Worm (Caenorhabditis elegans) whole organism, young adult: Measurements from ENCODE around the gene F47B8.18.

Experiments used
- B0336.3 ChIP-seq: fragments of 200-800 bp; sonication (Bioruptor generic); IDR thresholded peaks from 2 replicates; pipeline ENCODE4 v1.3.6; 2022; ENCODE audit warnings: missing genetic modification characterization, missing compliant biosample characterization
- F10E7.11 ChIP-seq: sonication (generic microtip); optimal IDR thresholded peaks from 2 replicates; lab custom pipeline; 2017; ENCODE audit warnings: mild to moderate bottlenecking, missing genetic modification characterization, moderate library complexity, missing compliant biosample characterization
- F22D6.2 ChIP-seq: sonication (generic microtip); optimal IDR thresholded peaks from 2 replicates; lab custom pipeline; 2016; ENCODE audit warnings: mild to moderate bottlenecking, missing genetic modification characterization, missing compliant biosample characterization
- F57A8.1 ChIP-seq: fragments of 200-800 bp; sonication (Bioruptor generic); optimal IDR thresholded peaks from 2 replicates; lab custom pipeline; 2018; ENCODE audit warnings: mild to moderate bottlenecking, missing genetic modification characterization, moderate library complexity, missing compliant biosample characterization
- K12H6.12 ChIP-seq: fragments of 200-800 bp; sonication (Bioruptor generic); optimal IDR thresholded peaks from 2 replicates; lab custom pipeline; 2018; ENCODE audit warnings: mild to moderate bottlenecking, missing genetic modification characterization, missing compliant biosample characterization
- Y53G8AR.9 ChIP-seq: fragments of 200-800 bp; sonication (Bioruptor generic); conservative IDR thresholded peaks from 2 replicates; pipeline ENCODE4 v1.3.6; 2022; ENCODE audit warnings: missing genetic modification reagents, missing genetic modification characterization, missing compliant biosample characterization
- Y56A3A.18 ChIP-seq: fragments of 200-800 bp; sonication (Bioruptor generic); IDR thresholded peaks from 2 replicates; pipeline ENCODE4 v1.3.6; 2022; ENCODE audit warnings: missing genetic modification reagents, missing genetic modification characterization, missing compliant biosample characterization
- aptf-2 ChIP-seq: fragments of 200-800 bp; sonication (Bioruptor generic); conservative IDR thresholded peaks from 2 replicates; pipeline ENCODE4 v1.3.6; 2022; ENCODE audit warnings: missing genetic modification reagents, missing genetic modification characterization, missing compliant biosample characterization
- aptf-3 ChIP-seq: fragments of 200-800 bp; sonication (Bioruptor generic); IDR thresholded peaks from 2 replicates; pipeline ENCODE4 v1.3.6; 2022; ENCODE audit warnings: missing genetic modification characterization, missing compliant biosample characterization
- atf-7 ChIP-seq: sonication (generic microtip); optimal IDR thresholded peaks from 2 replicates; lab custom pipeline; 2017; ENCODE audit warnings: mild to moderate bottlenecking, missing genetic modification characterization, missing compliant biosample characterization
- athp-1 ChIP-seq: sonication (generic microtip); optimal IDR thresholded peaks from 2 replicates; lab custom pipeline; 2017; ENCODE audit warnings: mild to moderate bottlenecking, missing genetic modification characterization, missing compliant biosample characterization
- attf-3 ChIP-seq: fragments of 200-800 bp; sonication (Bioruptor generic); conservative IDR thresholded peaks from 2 replicates; pipeline ENCODE4 v1.3.6; 2022; ENCODE audit warnings: missing genetic modification reagents, missing genetic modification characterization, missing compliant biosample characterization
- cebp-2 ChIP-seq: fragments of 200-800 bp; sonication (Bioruptor generic); IDR thresholded peaks from 2 replicates; pipeline ENCODE4 v1.3.6; 2022; ENCODE audit warnings: missing genetic modification characterization, missing compliant biosample characterization
- ceh-27 ChIP-seq: fragments of 200-800 bp; sonication (Bioruptor generic); optimal IDR thresholded peaks from 2 replicates; lab custom pipeline; 2018; ENCODE audit warnings: mild to moderate bottlenecking, missing genetic modification characterization, moderate library complexity, missing compliant biosample characterization
- ceh-91 ChIP-seq: fragments of 200-800 bp; sonication (Bioruptor generic); IDR thresholded peaks from 2 replicates; pipeline ENCODE4 v1.3.6; 2022; ENCODE audit warnings: missing genetic modification reagents, missing genetic modification characterization, missing compliant biosample characterization
- chd-7 ChIP-seq: sonication (generic microtip); optimal IDR thresholded peaks from 2 replicates; lab custom pipeline; 2016; ENCODE audit warnings: mild to moderate bottlenecking, missing genetic modification characterization, moderate library complexity, missing compliant biosample characterization
- dox-1 ChIP-seq: fragments of 200-800 bp; sonication (Bioruptor generic); IDR thresholded peaks from 2 replicates; pipeline ENCODE4 v1.3.6; 2022; ENCODE audit warnings: missing genetic modification reagents, missing genetic modification characterization, missing compliant biosample characterization
- fkh-3 ChIP-seq: sonication (generic microtip); optimal IDR thresholded peaks from 2 replicates; lab custom pipeline; 2016; ENCODE audit warnings: mild to moderate bottlenecking, missing genetic modification characterization, missing compliant biosample characterization
- gei-17 ChIP-seq: fragments of 200-800 bp; sonication (Bioruptor generic); optimal IDR thresholded peaks from 2 replicates; lab custom pipeline; 2018; ENCODE audit warnings: mild to moderate bottlenecking, missing genetic modification characterization, missing compliant biosample characterization
- him-1 ChIP-seq: sonication (generic microtip); optimal IDR thresholded peaks from 2 replicates; lab custom pipeline; 2016; ENCODE audit warnings: missing genotype, missing genetic modification reagents, missing genetic modification characterization, missing compliant biosample characterization
- hlh-12 ChIP-seq: sonication (generic microtip); optimal IDR thresholded peaks from 2 replicates; lab custom pipeline; 2016; ENCODE audit warnings: missing genetic modification characterization, missing compliant biosample characterization
- hmg-1.2 ChIP-seq: fragments of 200-800 bp; sonication (Bioruptor generic); IDR thresholded peaks from 2 replicates; pipeline ENCODE4 v1.3.6; 2022; ENCODE audit warnings: missing genetic modification reagents, missing genetic modification characterization, missing compliant biosample characterization
- hmg-20 ChIP-seq: fragments of 200-800 bp; sonication (Bioruptor generic); IDR thresholded peaks from 2 replicates; pipeline ENCODE4 v1.3.6; 2022; ENCODE audit warnings: missing genetic modification reagents, missing genetic modification characterization, missing compliant biosample characterization
- hsf-1 ChIP-seq: fragments of 200-800 bp; sonication (Bioruptor generic); IDR thresholded peaks from 2 replicates; pipeline ENCODE4 v1.3.6; 2022; ENCODE audit warnings: missing genetic modification reagents, missing genetic modification characterization, missing compliant biosample characterization
- lag-1 ChIP-seq: fragments of 200-800 bp; sonication (Bioruptor generic); IDR thresholded peaks from 2 replicates; pipeline ENCODE4 v1.3.6; 2022; ENCODE audit warnings: missing genetic modification reagents, missing genetic modification characterization, missing compliant biosample characterization
- let-607 ChIP-seq, 2 experiments: fragments of 200-800 bp in 1 of 2; sonication (Bioruptor generic) in 1 of 2; sonication (generic microtip) in 1 of 2; optimal IDR thresholded peaks; 2 replicates each; lab custom pipeline; 2016 to 2018; ENCODE audit warnings: mild to moderate bottlenecking in 2 of 2, missing compliant biosample characterization in 2 of 2, missing genetic modification characterization in 2 of 2, moderate library complexity in 2 of 2, missing genotype in 1 of 2
- lin-35 ChIP-seq, 3 experiments: fragments of 150-350 bp in 2 of 3; sonication (generic microtip) in 1 of 3; optimal IDR thresholded peaks; 2 replicates each; lab custom pipeline; 2014 to 2018; ENCODE audit warnings: missing biosample characterization in 3 of 3, missing genetic modification characterization in 3 of 3, missing genetic modification reagents in 3 of 3
- lir-1 ChIP-seq: fragments of 200-800 bp; sonication (Bioruptor generic); conservative IDR thresholded peaks from 2 replicates; pipeline ENCODE4 v1.3.6; 2022; ENCODE audit warnings: missing genetic modification reagents, missing genetic modification characterization, missing compliant biosample characterization
- madf-8 ChIP-seq: fragments of 200-800 bp; sonication (Bioruptor generic); conservative IDR thresholded peaks from 2 replicates; pipeline ENCODE4 v1.3.6; 2022; ENCODE audit warnings: missing genetic modification reagents, missing genetic modification characterization, missing compliant biosample characterization
- mcd-1 ChIP-seq: fragments of 200-800 bp; sonication (Bioruptor generic); IDR thresholded peaks from 2 replicates; pipeline ENCODE4 v1.3.6; 2022; ENCODE audit warnings: missing genetic modification reagents, missing genetic modification characterization, missing compliant biosample characterization
- mel-28 ChIP-seq: sonication (generic microtip); optimal IDR thresholded peaks from 2 replicates; lab custom pipeline; 2016; ENCODE audit warnings: borderline replicate concordance, mild to moderate bottlenecking, missing genetic modification characterization, missing compliant biosample characterization
- mes-4 ChIP-seq: sonication (generic microtip); optimal IDR thresholded peaks from 2 replicates; lab custom pipeline; 2016; ENCODE audit warnings: missing genotype, missing genetic modification characterization, missing compliant biosample characterization
- mxl-1 ChIP-seq: sonication (generic microtip); optimal IDR thresholded peaks from 2 replicates; lab custom pipeline; 2016; ENCODE audit warnings: missing genetic modification characterization, missing compliant biosample characterization
- nhr-27 ChIP-seq: fragments of 200-800 bp; sonication (Bioruptor generic); optimal IDR thresholded peaks from 2 replicates; lab custom pipeline; 2018; ENCODE audit warnings: mild to moderate bottlenecking, missing genetic modification characterization, moderate library complexity, missing compliant biosample characterization
- nhr-80 ChIP-seq: sonication (generic microtip); optimal IDR thresholded peaks from 2 replicates; lab custom pipeline; 2016; ENCODE audit warnings: missing genetic modification characterization, missing compliant biosample characterization
- pbrm-1 ChIP-seq: fragments of 200-800 bp; sonication (Bioruptor generic); IDR thresholded peaks from 2 replicates; pipeline ENCODE4 v1.3.6; 2022; ENCODE audit warnings: missing genetic modification reagents, missing genetic modification characterization, missing compliant biosample characterization
- rcor-1 ChIP-seq: fragments of 200-800 bp; sonication (Bioruptor generic); IDR thresholded peaks from 2 replicates; pipeline ENCODE4 v1.3.6; 2022; ENCODE audit warnings: missing genetic modification reagents, missing genetic modification characterization, missing compliant biosample characterization
- rec-8 ChIP-seq, 2 experiments: sonication (generic microtip); optimal IDR thresholded peaks; 2 replicates each; lab custom pipeline; 2016; ENCODE audit warnings: mild to moderate bottlenecking in 2 of 2, missing genetic modification characterization in 2 of 2, missing genetic modification reagents in 2 of 2, missing genotype in 2 of 2, missing biosample characterization in 1 of 2, missing compliant biosample characterization in 1 of 2, moderate library complexity in 1 of 2
- sea-2 ChIP-seq: fragments of 200-800 bp; sonication (Bioruptor generic); IDR thresholded peaks from 2 replicates; pipeline ENCODE4 v1.3.6; 2022; ENCODE audit warnings: missing genetic modification characterization, missing compliant biosample characterization
- snpc-1.3 ChIP-seq: sonication (generic microtip); optimal IDR thresholded peaks from 2 replicates; lab custom pipeline; 2017; ENCODE audit warnings: missing genetic modification characterization, mild to moderate bottlenecking, missing compliant biosample characterization, antibody characterized with exemption, moderate library complexity, missing genotype, missing genetic modification reagents; ENCODE audit not compliant: insufficient read depth
- snpc-4 ChIP-seq, 5 experiments: fragments of 150-350 bp in 1 of 5; sonication (generic microtip) in 4 of 5; optimal IDR thresholded peaks; 2 replicates each; lab custom pipeline; 2014 to 2018; ENCODE audit warnings: missing genetic modification characterization in 5 of 5, missing biosample characterization in 3 of 5, antibody characterized with exemption in 2 of 5, mild to moderate bottlenecking in 2 of 5, missing compliant biosample characterization in 2 of 5, missing genotype in 2 of 5, moderate library complexity in 2 of 5, missing genetic modification reagents in 1 of 5
- unc-130 ChIP-seq: sonication (generic microtip); optimal IDR thresholded peaks from 2 replicates; lab custom pipeline; 2016; ENCODE audit warnings: missing genetic modification reagents, missing genetic modification characterization, missing compliant biosample characterization
- ztf-25 ChIP-seq: fragments of 200-800 bp; sonication (Bioruptor generic); IDR thresholded peaks from 2 replicates; pipeline ENCODE4 v1.3.6; 2022; ENCODE audit warnings: missing genetic modification reagents, missing genetic modification characterization, missing compliant biosample characterization
- ztf-28 ChIP-seq: fragments of 200-800 bp; sonication (Bioruptor generic); IDR thresholded peaks from 2 replicates; pipeline ENCODE4 v1.3.6; 2022; ENCODE audit warnings: missing genetic modification reagents, missing genetic modification characterization, missing compliant biosample characterization

Gene F47B8.18

DNA sequence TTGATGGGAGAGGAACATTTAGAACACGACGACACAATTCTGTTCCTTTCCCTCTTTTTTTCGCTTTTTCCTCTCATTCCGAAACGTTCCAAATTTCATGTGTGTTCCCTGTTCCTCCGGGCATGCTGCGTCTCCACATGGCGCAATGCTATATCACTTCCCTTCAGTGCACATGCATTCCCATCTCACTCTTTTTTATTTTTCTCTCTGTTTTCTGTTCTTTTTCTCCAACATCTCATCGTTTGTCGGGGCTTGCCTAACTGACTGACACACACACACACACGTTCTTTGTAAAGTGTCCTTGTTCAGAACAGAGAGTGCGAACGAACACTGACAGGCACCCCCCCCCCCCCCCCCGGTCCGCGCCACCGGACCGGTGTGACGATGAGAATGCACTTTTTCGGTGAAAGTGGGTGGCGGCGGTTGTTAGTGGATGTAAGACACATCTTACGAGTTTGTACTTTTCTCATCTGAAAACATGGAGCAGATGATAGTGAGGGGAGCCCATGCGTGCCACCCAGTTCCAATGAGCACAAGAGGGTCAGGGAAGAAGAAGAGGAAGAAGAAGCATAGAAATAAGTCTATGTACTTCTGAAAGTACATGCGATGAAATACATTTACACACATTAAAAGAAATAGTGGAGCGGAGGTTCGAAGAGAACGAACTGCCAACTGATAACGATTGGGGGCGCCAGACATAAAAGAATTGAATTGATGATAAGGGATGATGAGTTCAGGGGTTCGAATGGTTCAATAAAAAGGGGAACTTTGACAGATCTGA lies 43.2 kb upstream of the F47B8.18 start (continued):
- TF ChIP-seq unc-130 (GFP tag; lab: Kevin White, UChicago) (no peak), lir-1 (GFP tag; lab: Robert Waterston, UW) (no peak), hmg-1.2 (peak; percentile 83), lin-35 (GFP tag; optimal IDR thresholded peaks at IDR 0.05; lab: Kevin White, UChicago) (peak in 1 of 3 experiments; percentile 40), dox-1 (GFP tag; lab: Robert Waterston, UW) (peak; percentile 45; the same call in 1 of the 2 replicates), K12H6.12 (tag; lab: Kevin White, UChicago) (peak; percentile 62), mcd-1 (GFP tag; lab: Robert Waterston, UW) (0 out of 2 replicates have a peak, but pooled peaks have one; percentile 26), chd-7 (peak; percentile 22), Y56A3A.18 (GFP tag; lab: Robert Waterston, UW) (no peak), ceh-27 (GFP tag; lab: Kevin White, UChicago) (peak; percentile 55), mel-28 (no peak), nhr-80 (tag; lab: Kevin White, UChicago) (peak; percentile 49)
- TF ChIP-seq, all 124 proteins: peak for 15

ce11 chrV:14366487-14366962 lies 41.3 kb upstream of the F47B8.18 start:
- TF ChIP-seq aptf-2 (GFP tag; lab: Robert Waterston, UW) (no peak), mxl-1 (tag; lab: Kevin White, UChicago) (no peak), gei-17 (GFP tag; lab: Kevin White, UChicago) (peak; percentile 40), attf-3 (GFP tag; lab: Robert Waterston, UW) (no peak), hlh-12 (tag; lab: Kevin White, UChicago) (no peak), pbrm-1 (GFP tag; lab: Robert Waterston, UW) (0 out of 2 replicates have a peak, but pooled peaks have one; percentile 40), let-607 (tag; optimal IDR thresholded peaks at IDR 0.05; lab: Kevin White, UChicago) (no peak), F22D6.2 (tag; lab: Kevin White, UChicago) (no peak), cebp-2 (no peak), B0336.3 (GFP tag; lab: Robert Waterston, UW) (no peak), rcor-1 (GFP tag; lab: Robert Waterston, UW) (no peak), hmg-20 (GFP tag; lab: Robert Waterston, UW) (0 out of 2 replicates have a peak, but pooled peaks have one; percentile 34), madf-8 (no peak), mes-4 (no peak), F57A8.1 (GFP tag; lab: Kevin White, UChicago) (no peak), ztf-25 (GFP tag; lab: Robert Waterston, UW) (no peak), atf-7 (no peak), nhr-80 (tag; lab: Kevin White, UChicago) (peak; percentile 28), ceh-91 (GFP tag; lab: Robert Waterston, UW) (no peak), snpc-4 (GFP tag; optimal IDR thresholded peaks at IDR 0.05; lab: Kevin White, UChicago) (no peak), snpc-4 (tag; optimal IDR thresholded peaks at IDR 0.05; lab: Kevin White, UChicago) (peak in 2 of 4 experiments; percentile 55 to 58), athp-1 (no peak), lag-1 (no peak), fkh-3 (tag; lab: Kevin White, UChicago) (no peak), sea-2 (GFP tag; lab: Robert Waterston, UW) (no peak), dox-1 (GFP tag; lab: Robert Waterston, UW) (0 out of 2 replicates have a peak, but pooled peaks have one; percentile 39), aptf-3 (no peak), him-1 (tag; lab: Kevin White, UChicago) (no peak), F10E7.11 (tag; lab: Kevin White, UChicago) (no peak), rec-8 (tag; optimal IDR thresholded peaks at IDR 0.05; lab: Kevin White, UChicago) (no peak), lin-35 (GFP tag; optimal IDR thresholded peaks at IDR 0.05; lab: Kevin White, UChicago) (peak in 1 of 3 experiments; percentile 25), snpc-1.3 (no peak), nhr-27 (tag; lab: Kevin White, UChicago) (no peak), Y53G8AR.9 (GFP tag; lab: Robert Waterston, UW) (no peak), ztf-28 (GFP tag; lab: Robert Waterston, UW) (no peak), hsf-1 (GFP tag; lab: Robert Waterston, UW) (no peak)
